Worm (Caenorhabditis elegans): ENCODE data around the gene tbx-8.
A peak's percentile ranks its signal among the peaks of the same experiment; 100 is the strongest.

Gene tbx-8

DNA sequence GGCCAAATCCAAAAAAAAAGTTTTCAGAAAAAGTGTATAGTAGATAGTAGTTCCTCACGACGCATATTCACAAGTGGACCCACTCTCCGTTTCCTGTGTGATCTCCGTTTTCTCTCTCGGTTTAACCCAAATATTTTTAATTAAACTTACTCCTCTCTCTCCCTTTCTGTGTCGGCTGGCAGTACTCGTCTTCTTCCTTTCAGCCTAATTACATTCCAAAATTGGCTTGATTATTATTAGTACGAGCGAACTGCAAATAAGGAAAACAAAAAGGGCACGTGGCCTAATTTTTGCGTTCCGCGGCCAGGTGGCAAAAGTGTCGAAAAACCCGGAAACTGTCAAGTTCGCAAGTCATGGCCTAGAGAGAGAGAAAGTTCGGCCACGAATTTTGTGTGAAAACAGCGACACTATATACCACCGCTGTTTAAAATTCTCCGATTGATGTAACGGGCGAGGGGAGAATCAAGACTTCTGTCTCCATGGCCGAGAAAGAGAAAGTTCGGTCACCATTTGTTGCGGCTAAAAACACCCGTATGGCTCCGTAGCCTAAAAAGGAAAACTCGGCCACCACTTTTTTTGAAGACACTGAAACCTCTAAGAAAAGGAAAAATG, 49.8 kb downstream of the tbx-8 start (continued):
- TF ChIP-seq Y75B8A.6 (GFP tag; IDR thresholded peaks at IDR 0.05): no peak
- no peak for TF ChIP-seq fkh-10 (GFP tag; optimal IDR thresholded peaks at IDR 0.05)
- peak; percentile 75 for TF ChIP-seq aha-1 (tag)
- no peak for TF ChIP-seq ceh-20 (GFP tag; IDR thresholded peaks at IDR 0.05)
- TF ChIP-seq nhr-6 (tag; optimal IDR thresholded peaks at IDR 0.05): no peak
- TF ChIP-seq ZK337.2 (GFP tag; IDR thresholded peaks at IDR 0.05): no peak

DNA sequence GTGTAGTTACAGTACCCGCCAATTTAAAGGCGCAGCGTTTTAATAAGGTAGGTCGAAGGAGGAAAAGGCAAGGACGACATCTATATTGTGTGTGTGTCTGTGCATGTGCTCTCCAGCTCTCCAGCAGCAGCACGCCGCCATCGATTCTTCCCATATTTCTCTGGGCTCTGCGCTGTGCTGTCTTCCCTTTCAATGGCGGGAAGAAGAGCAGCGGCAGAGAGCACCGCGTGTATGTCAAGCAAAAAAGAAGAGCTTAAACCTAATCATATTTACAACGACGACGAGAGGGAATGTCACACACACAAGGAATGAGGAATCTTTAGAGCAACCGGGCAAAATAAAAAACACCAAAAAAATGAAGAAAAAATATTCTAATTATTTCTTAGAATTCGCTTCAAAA, 51.8 kb downstream of the tbx-8 start:
- no peak for TF ChIP-seq daf-16 (GFP tag; optimal IDR thresholded peaks at IDR 0.05)
- TF ChIP-seq daf-16 (tag; optimal IDR thresholded peaks at IDR 0.05): no peak
- TF ChIP-seq set-16 (GFP tag; IDR thresholded peaks at IDR 0.05): peak; percentile 20; the same call in 1 of the 2 replicates
- no peak for TF ChIP-seq ceh-82 (tag; optimal IDR thresholded peaks at IDR 0.05)
- TF ChIP-seq zip-11 (GFP tag; IDR thresholded peaks at IDR 0.05): no peak
- TF ChIP-seq ztf-7 (tag; optimal IDR thresholded peaks at IDR 0.05): no peak
- no peak for TF ChIP-seq hlh-11 (tag; optimal IDR thresholded peaks at IDR 0.05)
- TF ChIP-seq Y5F2A.4 (GFP tag; optimal IDR thresholded peaks at IDR 0.05): no peak
- TF ChIP-seq nhr-42 (GFP tag; IDR thresholded peaks at IDR 0.05): no peak
- no peak for TF ChIP-seq ctbp-1 (GFP tag; IDR thresholded peaks at IDR 0.05)
- no peak for TF ChIP-seq tag-97 (GFP tag; IDR thresholded peaks at IDR 0.05)
- TF ChIP-seq R02D3.7 (tag; optimal IDR thresholded peaks at IDR 0.05): no peak
- no peak for TF ChIP-seq ceh-28 (tag; optimal IDR thresholded peaks at IDR 0.05)
- TF ChIP-seq mdt-29 (GFP tag; IDR thresholded peaks at IDR 0.05): no peak
- TF ChIP-seq unc-39 (tag; optimal IDR thresholded peaks at IDR 0.05): no peak
- no peak for TF ChIP-seq snpc-1.2 (GFP tag; IDR thresholded peaks at IDR 0.05)
- TF ChIP-seq hif-1 (tag; optimal IDR thresholded peaks at IDR 0.05): no peak
- TF ChIP-seq hlh-30 (tag; optimal IDR thresholded peaks at IDR 0.05; ENCODE audit: insufficient read depth): peak; percentile 50
- TF ChIP-seq zfp-3 (GFP tag; conservative IDR thresholded peaks at IDR 0.05): no peak
- TF ChIP-seq skn-1 (tag; optimal IDR thresholded peaks at IDR 0.05): no peak
- TF ChIP-seq aha-1 (tag): peak; percentile 82
- TF ChIP-seq daf-8 (GFP tag; IDR thresholded peaks at IDR 0.05): no peak
- peak in 1 of 2 experiments; percentile 68 for TF ChIP-seq mdl-1 (tag; optimal IDR thresholded peaks at IDR 0.05)
- no peak for TF ChIP-seq unc-130 (GFP tag; optimal IDR thresholded peaks at IDR 0.05)
- TF ChIP-seq hmg-1.1 (GFP tag; IDR thresholded peaks at IDR 0.05): peak; percentile 60; the same call in 1 of the 2 replicates
- TF ChIP-seq dmd-8 (GFP tag; IDR thresholded peaks at IDR 0.05): no peak
- TF ChIP-seq duxl-1 (tag; optimal IDR thresholded peaks at IDR 0.05; ENCODE audit: poor library complexity): no peak
- TF ChIP-seq egl-43 (GFP tag; IDR thresholded peaks at IDR 0.05): 0 out of 2 replicates have a peak, but pooled peaks have one; percentile 20
- no peak for TF ChIP-seq dmd-6 (GFP tag; IDR thresholded peaks at IDR 0.05)
- TF ChIP-seq vab-7 (GFP tag; IDR thresholded peaks at IDR 0.05): 0 out of 2 replicates have a peak, but pooled peaks have one; percentile 39
- peak in 1 of 2 experiments; percentile 47 for TF ChIP-seq unc-62 (GFP tag; optimal IDR thresholded peaks at IDR 0.05 in 1 of 2)
- TF ChIP-seq unc-62 (tag; optimal IDR thresholded peaks at IDR 0.05): no peak
- TF ChIP-seq rbr-2 (tag; optimal IDR thresholded peaks at IDR 0.05): peak; percentile 8
- no peak for TF ChIP-seq jun-1 (tag; optimal IDR thresholded peaks at IDR 0.05)
- TF ChIP-seq mep-1 (tag; optimal IDR thresholded peaks at IDR 0.05): peak; percentile 35
- no peak for TF ChIP-seq zfp-2 (tag; optimal IDR thresholded peaks at IDR 0.05)
- TF ChIP-seq nhr-10 (tag; optimal IDR thresholded peaks at IDR 0.05): no peak
- no peak; the same call in 1 of the 2 replicates for TF ChIP-seq pha-4 (GFP tag; IDR thresholded peaks at IDR 0.05)
- TF ChIP-seq pha-4 (tag; optimal IDR thresholded peaks at IDR 0.05): no peak
- no peak for TF ChIP-seq lin-13 (GFP tag; optimal IDR thresholded peaks at IDR 0.05)
- no peak for TF ChIP-seq lin-29 (GFP tag; IDR thresholded peaks at IDR 0.05)
- TF ChIP-seq fos-1 (tag; optimal IDR thresholded peaks at IDR 0.05): no peak
- TF ChIP-seq ZK546.5 (tag; optimal IDR thresholded peaks at IDR 0.05): no peak
- no peak for TF ChIP-seq zip-2 (tag; optimal IDR thresholded peaks at IDR 0.05)
- no peak for TF ChIP-seq nhr-28 (tag; optimal IDR thresholded peaks at IDR 0.05)
- TF ChIP-seq lsy-2 (tag; optimal IDR thresholded peaks at IDR 0.05): peak in 1 of 2 experiments; percentile 26

All from whole organism, L4 larva.